Fruit fly (Drosophila melanogaster): Measurements from ENCODE around the gene Polr2J.
A peak's percentile ranks its signal among the peaks of the same experiment; 100 is the strongest.

Gene Polr2J

DNA sequence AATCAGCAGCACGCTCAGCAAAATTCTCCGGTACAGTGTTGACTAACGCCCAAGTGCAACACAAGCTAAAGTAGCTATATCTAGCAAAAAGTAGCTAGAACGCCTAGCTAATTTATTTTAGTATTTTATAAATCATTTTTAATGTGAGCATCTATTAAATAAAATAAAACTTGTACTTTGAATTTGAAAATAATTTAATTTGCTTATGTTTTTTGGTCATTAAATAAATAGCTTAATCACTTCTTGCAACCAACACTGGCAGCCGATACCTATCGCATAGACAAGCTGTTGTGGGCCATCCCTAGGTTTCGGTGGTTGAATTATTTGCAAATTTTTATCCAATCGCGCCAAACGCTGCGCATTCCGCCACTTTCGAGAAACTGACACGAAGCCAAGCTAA is at the start of gene Polr2J, which contains the start of gene CG15141 (continued):
- peak; percentile 72 for TF ChIP-seq E2f2 (GFP tag; IDR thresholded peaks at IDR 0.05)
- peak; percentile 49 for TF ChIP-seq jing (GFP tag; optimal IDR thresholded peaks at IDR 0.05)
- TF ChIP-seq ssp (GFP tag; IDR thresholded peaks at IDR 0.05), result peak; percentile 91
- TF ChIP-seq Hsf (GFP tag; optimal IDR thresholded peaks at IDR 0.05), result peak; percentile 87
- peak; percentile 99 for TF ChIP-seq CG10267 (tag; optimal IDR thresholded peaks at IDR 0.05)
- TF ChIP-seq Myb (GFP tag; optimal IDR thresholded peaks at IDR 0.05), result peak; percentile 45
- TF ChIP-seq en (GFP tag; optimal IDR thresholded peaks at IDR 0.05), result no peak
- no peak for TF ChIP-seq Trl (optimal IDR thresholded peaks at IDR 0.05)
- peak; percentile 67 for TF ChIP-seq Trl (GFP tag; optimal IDR thresholded peaks at IDR 0.05)
- TF ChIP-seq lilli (GFP tag; optimal IDR thresholded peaks at IDR 0.05), result peak; percentile 93
- peak; percentile 81 for TF ChIP-seq jigr1 (GFP tag; IDR thresholded peaks at IDR 0.05)
- no peak for TF ChIP-seq Stat92E (GFP tag; optimal IDR thresholded peaks at IDR 0.05)
- peak; percentile 93 for TF ChIP-seq sob (GFP tag; IDR thresholded peaks at IDR 0.05)
- TF ChIP-seq GATAe (GFP tag; conservative IDR thresholded peaks at IDR 0.05), result no peak; the same call in 1 of the 2 replicates
- no peak for TF ChIP-seq Hmr (GFP tag; optimal IDR thresholded peaks at IDR 0.05)
- peak; percentile 91 for TF ChIP-seq CG11456 (GFP tag; IDR thresholded peaks at IDR 0.05)
- peak; percentile 95 for TF ChIP-seq BEAF-32 (GFP tag; optimal IDR thresholded peaks at IDR 0.05)
- peak; percentile 86 for TF ChIP-seq CG6689 (GFP tag; IDR thresholded peaks at IDR 0.05)
- TF ChIP-seq CG6175 (GFP tag; IDR thresholded peaks at IDR 0.05), result peak; percentile 71; the same call in 2 of the 3 replicates
- TF ChIP-seq danr (GFP tag; IDR thresholded peaks at IDR 0.05), result peak; percentile 79; the same call in 1 of the 2 replicates
- TF ChIP-seq fu2 (GFP tag; optimal IDR thresholded peaks at IDR 0.05), result peak; percentile 82
- TF ChIP-seq ham (GFP tag; IDR thresholded peaks at IDR 0.05), result peak; percentile 33; the same call in 1 of the 2 replicates
- peak; percentile 80 for TF ChIP-seq wor (GFP tag; IDR thresholded peaks at IDR 0.05)
- TF ChIP-seq Ets97D (GFP tag; optimal IDR thresholded peaks at IDR 0.05), result peak; percentile 69
- peak; percentile 86 for TF ChIP-seq ranshi (GFP tag; IDR thresholded peaks at IDR 0.05)
- TF ChIP-seq tin (GFP tag; optimal IDR thresholded peaks at IDR 0.05), result peak; percentile 85
- peak; percentile 92 for TF ChIP-seq Dbx (GFP tag; IDR thresholded peaks at IDR 0.05)
- no peak for TF ChIP-seq gcm2 (GFP tag; optimal IDR thresholded peaks at IDR 0.05)
- no peak for TF ChIP-seq Kr (GFP tag; optimal IDR thresholded peaks at IDR 0.05)
- peak; percentile 84 for TF ChIP-seq sna (GFP tag; IDR thresholded peaks at IDR 0.05; ENCODE audit: partially characterized antibody)
- TF ChIP-seq CG30020 (tag; optimal IDR thresholded peaks at IDR 0.05), result peak; percentile 83
- peak; percentile 93 for TF ChIP-seq CG14710 (tag; optimal IDR thresholded peaks at IDR 0.05)
- no peak for TF ChIP-seq CG10543 (GFP tag; optimal IDR thresholded peaks at IDR 0.05)
- peak; percentile 23 for TF ChIP-seq gro (GFP tag; optimal IDR thresholded peaks at IDR 0.05)
- TF ChIP-seq Nf-YA (GFP tag; IDR thresholded peaks at IDR 0.05), result no peak; the same call in 1 of the 2 replicates
- peak; percentile 77 for TF ChIP-seq CG8388 (GFP tag; optimal IDR thresholded peaks at IDR 0.05)
- peak; percentile 90 for TF ChIP-seq CG2712 (tag; optimal IDR thresholded peaks at IDR 0.05)
- TF ChIP-seq wek (GFP tag; optimal IDR thresholded peaks at IDR 0.05), result no peak
- TF ChIP-seq grau (tag; optimal IDR thresholded peaks at IDR 0.05), result peak; percentile 88
- peak; percentile 69 for TF ChIP-seq CG4854 (GFP tag; optimal IDR thresholded peaks at IDR 0.05)
- peak; percentile 11 for TF ChIP-seq pb (GFP tag; optimal IDR thresholded peaks at IDR 0.05)
- TF ChIP-seq zen (tag; optimal IDR thresholded peaks at IDR 0.05), result peak; percentile 94
- TF ChIP-seq CG10979 (tag; optimal IDR thresholded peaks at IDR 0.05), result peak; percentile 83
- TF ChIP-seq Mad (GFP tag; optimal IDR thresholded peaks at IDR 0.05), result peak; percentile 89
- TF ChIP-seq Antp (GFP tag; optimal IDR thresholded peaks at IDR 0.05), result peak; percentile 54
- peak; percentile 75 for TF ChIP-seq CG17328 (GFP tag; IDR thresholded peaks at IDR 0.05)
- TF ChIP-seq CG6791 (GFP tag; IDR thresholded peaks at IDR 0.05; ENCODE audit: partially characterized antibody), result peak; percentile 73
- peak; percentile 55 for TF ChIP-seq exex (tag; optimal IDR thresholded peaks at IDR 0.05)
- peak; percentile 60; the same call in 1 of the 2 replicates for TF ChIP-seq ro (GFP tag; IDR thresholded peaks at IDR 0.05)
- peak; percentile 92 for TF ChIP-seq Nf-YC (tag; optimal IDR thresholded peaks at IDR 0.05)
- peak; percentile 56 for TF ChIP-seq CG3995 (GFP tag; optimal IDR thresholded peaks at IDR 0.05)
- TF ChIP-seq trh (GFP tag; optimal IDR thresholded peaks at IDR 0.05), result peak; percentile 66
